Worm (Caenorhabditis elegans) whole organism, mixed stage, embryonic: Measurements from ENCODE around the gene fipp-1.

Experiments
- M03D4.4 ChIP-seq: sonication (generic microtip); optimal IDR thresholded peaks from 2 replicates; lab custom pipeline; 2017; ENCODE audit warnings: mild to moderate bottlenecking, missing genetic modification characterization, missing compliant biosample characterization
- bed-3 ChIP-seq: fragments of 200-800 bp; sonication (Bioruptor generic); optimal IDR thresholded peaks from 3 replicates; lab custom pipeline; 2018; ENCODE audit warnings: mild to moderate bottlenecking, missing genetic modification characterization, moderate library complexity, missing compliant biosample characterization
- blmp-1 ChIP-seq: fragments of 150-350 bp; optimal IDR thresholded peaks from 2 replicates; lab custom pipeline; 2014; ENCODE audit warnings: missing biosample characterization, missing genetic modification characterization
- ceh-39 ChIP-seq: fragments of 150-350 bp; optimal IDR thresholded peaks from 2 replicates; lab custom pipeline; 2014; ENCODE audit warnings: missing biosample characterization, missing genetic modification characterization
- ceh-43 ChIP-seq: fragments of 200-800 bp; sonication (Bioruptor generic); optimal IDR thresholded peaks from 2 replicates; lab custom pipeline; 2018; ENCODE audit warnings: mild to moderate bottlenecking, missing genetic modification characterization, moderate library complexity, missing compliant biosample characterization
- ceh-83 ChIP-seq: fragments of 200-800 bp; sonication (Bioruptor generic); optimal IDR thresholded peaks from 2 replicates; lab custom pipeline; 2018; ENCODE audit warnings: mild to moderate bottlenecking, missing genetic modification characterization, missing compliant biosample characterization
- cnd-1 ChIP-seq: fragments of 200-800 bp; sonication (Bioruptor generic); optimal IDR thresholded peaks from 2 replicates; lab custom pipeline; 2018; ENCODE audit warnings: mild to moderate bottlenecking, missing genetic modification characterization, missing compliant biosample characterization
- drap-1 ChIP-seq: fragments of 200-800 bp; sonication (Bioruptor generic); optimal IDR thresholded peaks from 3 replicates; lab custom pipeline; 2018; ENCODE audit warnings: mild to moderate bottlenecking, missing genetic modification characterization, missing compliant biosample characterization
- elt-1 ChIP-seq: sonication (generic microtip); optimal IDR thresholded peaks from 2 replicates; lab custom pipeline; 2017; ENCODE audit warnings: missing genetic modification characterization, mild to moderate bottlenecking, missing compliant biosample characterization, antibody characterized with exemption, moderate library complexity, borderline replicate concordance; ENCODE audit not compliant: insufficient read depth
- elt-3 ChIP-seq: fragments of 150-350 bp; optimal IDR thresholded peaks from 2 replicates; lab custom pipeline; 2014; ENCODE audit warnings: missing biosample characterization, missing genetic modification characterization
- flh-1 ChIP-seq: fragments of 200-800 bp; sonication (Bioruptor generic); optimal IDR thresholded peaks from 2 replicates; lab custom pipeline; 2018; ENCODE audit warnings: mild to moderate bottlenecking, missing genetic modification characterization, moderate library complexity, missing compliant biosample characterization
- ham-2 ChIP-seq: fragments of 200-800 bp; sonication (Bioruptor generic); optimal IDR thresholded peaks from 2 replicates; lab custom pipeline; 2018; ENCODE audit warnings: mild to moderate bottlenecking, missing genetic modification characterization, missing compliant biosample characterization
- hlh-1 ChIP-seq: fragments of 150-350 bp; optimal IDR thresholded peaks from 2 replicates; lab custom pipeline; 2014; ENCODE audit warnings: missing biosample characterization, missing genetic modification reagents, missing genetic modification characterization
- lin-13 ChIP-seq: fragments of 150-350 bp; optimal IDR thresholded peaks from 2 replicates; lab custom pipeline; 2014; ENCODE audit warnings: missing biosample characterization, missing genetic modification characterization
- lin-32 ChIP-seq: fragments of 200-800 bp; sonication (Bioruptor generic); optimal IDR thresholded peaks from 2 replicates; lab custom pipeline; 2018; ENCODE audit warnings: mild to moderate bottlenecking, missing genetic modification characterization, missing compliant biosample characterization
- lsy-2 ChIP-seq: fragments of 150-350 bp; optimal IDR thresholded peaks from 2 replicates; lab custom pipeline; 2014; ENCODE audit warnings: missing biosample characterization, missing genetic modification characterization
- mab-5 ChIP-seq: fragments of 150-350 bp; optimal IDR thresholded peaks from 2 replicates; lab custom pipeline; 2014; ENCODE audit warnings: missing biosample characterization, missing genetic modification characterization
- mep-1 ChIP-seq: fragments of 150-350 bp; optimal IDR thresholded peaks from 2 replicates; lab custom pipeline; 2017; ENCODE audit warnings: missing biosample characterization, missing genetic modification reagents, missing genetic modification characterization, inconsistent platforms
- mls-2 ChIP-seq: sonication (generic microtip); optimal IDR thresholded peaks from 2 replicates; lab custom pipeline; 2016; ENCODE audit warnings: mild to moderate bottlenecking, missing genetic modification characterization, moderate library complexity, missing compliant biosample characterization
- nhr-12 ChIP-seq: fragments of 150-350 bp; optimal IDR thresholded peaks from 2 replicates; lab custom pipeline; 2014; ENCODE audit warnings: missing biosample characterization, missing genetic modification characterization
- nhr-2 ChIP-seq: fragments of 150-350 bp; optimal IDR thresholded peaks from 2 replicates; lab custom pipeline; 2014; ENCODE audit warnings: missing biosample characterization, missing genetic modification characterization
- nhr-28 ChIP-seq: fragments of 150-350 bp; optimal IDR thresholded peaks from 2 replicates; lab custom pipeline; 2014; ENCODE audit warnings: missing biosample characterization, missing genetic modification characterization
- nhr-76 ChIP-seq: sonication (generic microtip); optimal IDR thresholded peaks from 2 replicates; lab custom pipeline; 2017; ENCODE audit warnings: missing biosample characterization, missing genetic modification characterization
- pha-4 ChIP-seq: fragments of 150-350 bp; optimal IDR thresholded peaks from 2 replicates; lab custom pipeline; 2018; ENCODE audit warnings: missing biosample characterization, missing genetic modification reagents, missing genetic modification characterization
- sem-2 ChIP-seq: fragments of 200-800 bp; sonication (Bioruptor generic); optimal IDR thresholded peaks from 2 replicates; lab custom pipeline; 2018; ENCODE audit warnings: mild to moderate bottlenecking, missing genetic modification characterization, missing compliant biosample characterization
- snpc-4 ChIP-seq: fragments of 150-350 bp; optimal IDR thresholded peaks from 2 replicates; lab custom pipeline; 2014; ENCODE audit warnings: missing biosample characterization, missing genetic modification characterization
- sptf-1 ChIP-seq: sonication (generic microtip); optimal IDR thresholded peaks from 2 replicates; lab custom pipeline; 2017; ENCODE audit warnings: mild to moderate bottlenecking, missing genetic modification characterization, moderate library complexity, missing compliant biosample characterization
- tbx-8 ChIP-seq: fragments of 200-800 bp; sonication (Bioruptor generic); optimal IDR thresholded peaks from 2 replicates; lab custom pipeline; 2018; ENCODE audit warnings: mild to moderate bottlenecking, missing genetic modification characterization, moderate library complexity, missing compliant biosample characterization
- unc-120 ChIP-seq: sonication (generic microtip); optimal IDR thresholded peaks from 2 replicates; lab custom pipeline; 2017; ENCODE audit warnings: missing genetic modification characterization, missing compliant biosample characterization; ENCODE audit not compliant: poor library complexity, severe bottlenecking
- unc-39 ChIP-seq: fragments of 150-350 bp; optimal IDR thresholded peaks from 2 replicates; lab custom pipeline; 2014; ENCODE audit warnings: missing biosample characterization, missing genetic modification characterization
- unc-62 ChIP-seq: fragments of 150-350 bp; optimal IDR thresholded peaks from 2 replicates; lab custom pipeline; 2014; ENCODE audit warnings: missing biosample characterization, missing genetic modification reagents, missing genetic modification characterization
- zip-8 ChIP-seq: fragments of 150-350 bp; optimal IDR thresholded peaks from 2 replicates; lab custom pipeline; 2014; ENCODE audit warnings: missing biosample characterization, missing genetic modification characterization
- ztf-11 ChIP-seq: fragments of 150-350 bp; optimal IDR thresholded peaks from 2 replicates; lab custom pipeline; 2014; ENCODE audit warnings: missing biosample characterization, missing genetic modification characterization

Gene fipp-1

DNA sequence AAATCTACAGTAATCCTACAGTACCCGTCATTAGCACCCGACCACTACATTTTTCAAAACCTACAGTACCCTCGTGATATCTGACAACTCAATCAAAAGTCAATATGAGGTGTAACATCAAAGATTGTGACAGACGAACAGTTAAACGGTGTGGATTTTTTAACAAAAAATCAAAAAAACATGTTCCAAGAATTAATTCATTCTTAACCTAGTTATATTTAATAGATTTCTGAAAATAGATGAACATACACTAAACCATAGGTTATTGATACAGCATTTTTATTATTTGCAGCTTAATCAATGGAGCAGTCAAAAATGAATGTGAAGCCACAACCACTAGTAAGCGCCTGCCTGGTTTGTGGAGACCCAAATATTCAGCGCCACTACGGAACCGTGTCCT, 35.9 kb downstream of the fipp-1 start, which contains the start of gene nhr-118:
TSS of gene nhr-118 (plus strand) at position 301 of the 400 bp plus-strand sequence.
- TF ChIP-seq sptf-1 (tag; lab: Kevin White, UChicago) = no peak
- TF ChIP-seq nhr-12 (tag; lab: Kevin White, UChicago) = no peak
- no peak for TF ChIP-seq mep-1 (tag; lab: Kevin White, UChicago)
- no peak for TF ChIP-seq ceh-43 (GFP tag; lab: Kevin White, UChicago)
- no peak for TF ChIP-seq lin-32 (GFP tag; lab: Kevin White, UChicago)
- no peak for TF ChIP-seq cnd-1 (tag; lab: Kevin White, UChicago)
- no peak for TF ChIP-seq nhr-76 (tag; lab: Kevin White, UChicago)
- TF ChIP-seq ceh-39 (tag; lab: Kevin White, UChicago) = no peak
- no peak for TF ChIP-seq pha-4 (tag; lab: Kevin White, UChicago)
- no peak for TF ChIP-seq drap-1
- TF ChIP-seq nhr-28 = no peak
- TF ChIP-seq unc-62 (GFP tag; lab: Kevin White, UChicago) = no peak
- TF ChIP-seq unc-39 (tag; lab: Kevin White, UChicago) = no peak
- TF ChIP-seq nhr-2 (tag; lab: Kevin White, UChicago) = no peak
- no peak for TF ChIP-seq bed-3 (GFP tag; lab: Kevin White, UChicago)
- TF ChIP-seq snpc-4 (tag; lab: Kevin White, UChicago) = no peak
- TF ChIP-seq zip-8 (tag; lab: Kevin White, UChicago) = no peak

DNA sequence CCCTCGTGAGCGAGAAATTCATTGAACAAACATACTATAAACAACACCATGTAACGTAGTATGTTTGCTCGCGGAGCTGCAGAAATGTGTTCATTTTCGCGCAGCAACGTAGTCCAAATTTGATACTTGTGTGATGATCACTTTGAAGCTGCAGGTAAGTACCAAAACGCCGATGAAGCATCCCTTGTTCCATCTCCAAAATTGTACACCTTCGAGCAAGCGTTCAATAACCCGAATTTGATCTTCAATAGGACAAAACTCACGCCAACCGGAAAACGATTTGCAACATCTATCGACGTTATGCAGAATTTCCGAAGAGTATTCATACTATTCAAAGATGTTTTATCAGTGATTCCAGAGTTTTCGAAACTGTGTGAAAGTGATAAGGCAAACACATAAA, 39.0 kb downstream of the fipp-1 start, which contains the start of gene Y47D7A.3:
TSS of gene Y47D7A.3 (plus strand) at position 301 of the 400 bp plus-strand sequence.
- TF ChIP-seq ztf-11 (tag; lab: Kevin White, UChicago) = no peak
- no peak for TF ChIP-seq sptf-1 (tag; lab: Kevin White, UChicago)
- no peak for TF ChIP-seq mep-1 (tag; lab: Kevin White, UChicago)
- TF ChIP-seq unc-39 (tag; lab: Kevin White, UChicago) = no peak
- TF ChIP-seq blmp-1 = no peak
- TF ChIP-seq snpc-4 (tag; lab: Kevin White, UChicago) = no peak
- TF ChIP-seq hlh-1 (tag; lab: Kevin White, UChicago) = no peak
- no peak for TF ChIP-seq elt-3 (tag; lab: Kevin White, UChicago)
- TF ChIP-seq unc-62 (GFP tag; lab: Kevin White, UChicago) = no peak
- no peak for TF ChIP-seq ceh-43 (GFP tag; lab: Kevin White, UChicago)
- TF ChIP-seq lsy-2 (tag; lab: Kevin White, UChicago) = no peak
- no peak for TF ChIP-seq lin-13 (tag; lab: Kevin White, UChicago)
- no peak for TF ChIP-seq M03D4.4 (tag; lab: Kevin White, UChicago)
- no peak for TF ChIP-seq flh-1 (GFP tag; lab: Kevin White, UChicago)

DNA sequence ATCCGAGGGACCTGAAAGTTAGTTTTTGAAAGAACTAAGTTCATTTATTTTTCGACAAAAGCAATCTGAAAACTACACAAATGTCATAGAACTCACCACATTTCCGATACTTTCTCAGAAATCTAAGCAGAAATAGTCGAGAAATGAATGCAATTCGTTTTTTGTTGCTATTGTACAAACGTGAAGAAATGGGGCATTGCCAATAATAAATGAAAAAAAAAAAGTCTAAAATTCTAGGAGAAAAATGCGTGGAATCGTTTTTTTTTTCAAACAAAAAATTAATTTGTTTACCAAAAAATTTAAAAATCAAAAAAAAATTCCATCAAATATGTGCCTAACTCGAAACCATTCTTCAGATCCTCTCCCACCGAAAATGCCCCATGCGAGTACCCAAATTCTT, 40.1 kb downstream of the fipp-1 start, which contains the start of gene Y47D7A.17:
TSS of gene Y47D7A.17 (minus strand) at position 101 of the 400 bp plus-strand sequence.
- TF ChIP-seq snpc-4 (tag; lab: Kevin White, UChicago) (no peak), drap-1 (no peak), hlh-1 (tag; lab: Kevin White, UChicago) (no peak), pha-4 (tag; lab: Kevin White, UChicago) (no peak), unc-120 (no peak), lsy-2 (tag; lab: Kevin White, UChicago) (no peak), elt-1 (no peak), lin-32 (GFP tag; lab: Kevin White, UChicago) (no peak), nhr-28 (no peak), ceh-39 (tag; lab: Kevin White, UChicago) (no peak)

ce11 chrV:4414613-4415071, 43.0 kb downstream of the fipp-1 start, which contains the start of gene grl-5:
grl-5 (minus strand) TSS chrV:4414663.
- TF ChIP-seq sptf-1 (tag; lab: Kevin White, UChicago) (no peak), unc-120 (no peak), zip-8 (tag; lab: Kevin White, UChicago) (peak; percentile 48), flh-1 (GFP tag; lab: Kevin White, UChicago) (no peak)

- TF ChIP-seq ztf-11 (tag; lab: Kevin White, UChicago) (no peak), blmp-1 (no peak), unc-120 (no peak), drap-1 (no peak), lsy-2 (tag; lab: Kevin White, UChicago) (no peak), lin-13 (tag; lab: Kevin White, UChicago) (no peak), cnd-1 (tag; lab: Kevin White, UChicago) (no peak), bed-3 (GFP tag; lab: Kevin White, UChicago) (no peak), ham-2 (no peak), sem-2 (no peak), snpc-4 (tag; lab: Kevin White, UChicago) (no peak), tbx-8 (GFP tag; lab: Kevin White, UChicago) (no peak), mab-5 (tag; lab: Kevin White, UChicago) (no peak), ceh-43 (GFP tag; lab: Kevin White, UChicago) (no peak), nhr-76 (tag; lab: Kevin White, UChicago) (no peak), mep-1 (tag; lab: Kevin White, UChicago) (no peak), mls-2 (tag; lab: Kevin White, UChicago) (no peak), ceh-83 (GFP tag; lab: Kevin White, UChicago) (no peak), nhr-2 (tag; lab: Kevin White, UChicago) (no peak), nhr-28 (no peak)
These were observed 45.1 kb downstream of the fipp-1 start, which contains the start of gene Y47D7A.18 for ce11 chrV:4416710-4417109. Y47D7A.18 (minus strand) TSS chrV:4416810.
